Fruit fly (Drosophila melanogaster) whole organism, embryonic: ENCODE measurements around the gene CG31213.

Experiments used
- Atf3 ChIP-seq: fragments of 200-800 bp; sonication (Bioruptor generic); optimal IDR thresholded peaks from 3 replicates; lab custom pipeline; 2016; ENCODE audit warnings: missing biosample characterization, missing genetic modification characterization
- CG1024 ChIP-seq: fragments of 200-800 bp; sonication (Bioruptor generic); IDR thresholded peaks from 2 replicates; pipeline ENCODE4 v1.3.6; 2022; ENCODE audit warnings: missing biosample characterization, missing genetic modification characterization
- CG12299 ChIP-seq: fragments of 200-800 bp; sonication (Bioruptor generic); optimal IDR thresholded peaks from 2 replicates; lab custom pipeline; 2018; ENCODE audit warnings: missing biosample characterization, mild to moderate bottlenecking, missing genetic modification characterization
- CG1233 ChIP-seq: fragments of 200-800 bp; sonication (Bioruptor generic); optimal IDR thresholded peaks from 4 replicates; lab custom pipeline; 2018; ENCODE audit warnings: missing biosample characterization, mild to moderate bottlenecking, missing genetic modification characterization
- CG12659 ChIP-seq: fragments of 200-800 bp; sonication (Bioruptor generic); optimal IDR thresholded peaks from 3 replicates; lab custom pipeline; 2017; ENCODE audit warnings: mild to moderate bottlenecking, missing biosample characterization, missing genetic modification reagents, missing genetic modification characterization
- CG12769 ChIP-seq: fragments of 200-800 bp; sonication (Bioruptor generic); optimal IDR thresholded peaks from 2 replicates; lab custom pipeline; 2019; ENCODE audit warnings: missing biosample characterization, mild to moderate bottlenecking, missing genetic modification characterization, moderate library complexity
- CG13287 ChIP-seq: fragments of 200-800 bp; sonication (Bioruptor generic); IDR thresholded peaks from 2 replicates; pipeline ENCODE4 v1.3.6; 2022; ENCODE audit warnings: missing biosample characterization, missing genetic modification characterization; ENCODE audit not compliant: partially characterized antibody
- CG14860 ChIP-seq: fragments of 200-800 bp; sonication (Bioruptor generic); IDR thresholded peaks from 3 replicates; pipeline ENCODE4 v1.3.6; 2022; ENCODE audit warnings: missing biosample characterization, missing genetic modification characterization; ENCODE audit not compliant: partially characterized antibody
- CG14965 ChIP-seq: fragments of 200-800 bp; sonication (Bioruptor generic); optimal IDR thresholded peaks from 2 replicates; lab custom pipeline; 2016; ENCODE audit warnings: missing biosample characterization, missing genetic modification characterization, borderline replicate concordance
- CG2202 ChIP-seq: fragments of 200-800 bp; sonication (Bioruptor generic); optimal IDR thresholded peaks from 2 replicates; lab custom pipeline; 2018; ENCODE audit warnings: missing biosample characterization, mild to moderate bottlenecking, missing genetic modification characterization
- CG31224 ChIP-seq: fragments of 200-800 bp; sonication (Bioruptor generic); IDR thresholded peaks from 2 replicates; pipeline ENCODE4 v1.3.6; 2022; ENCODE audit warnings: missing biosample characterization, missing genetic modification characterization
- CG4282 ChIP-seq: fragments of 200-800 bp; sonication (Bioruptor generic); optimal IDR thresholded peaks from 2 replicates; lab custom pipeline; 2016; ENCODE audit warnings: missing biosample characterization, missing genetic modification characterization
- CG4707 ChIP-seq: fragments of 200-800 bp; sonication (Bioruptor generic); optimal IDR thresholded peaks from 2 replicates; lab custom pipeline; 2018; ENCODE audit warnings: missing biosample characterization, mild to moderate bottlenecking, missing genetic modification characterization, moderate library complexity
- CG6272 ChIP-seq: fragments of 200-800 bp; sonication (Bioruptor generic); IDR thresholded peaks from 2 replicates; pipeline ENCODE4 v1.3.6; 2022; ENCODE audit warnings: missing biosample characterization, missing genetic modification characterization
- CG6765 ChIP-seq: fragments of 200-800 bp; sonication (Bioruptor generic); optimal IDR thresholded peaks from 3 replicates; lab custom pipeline; 2017; ENCODE audit warnings: missing biosample characterization, mild to moderate bottlenecking, missing genetic modification characterization
- CG6854 ChIP-seq: fragments of 200-800 bp; sonication (Bioruptor generic); optimal IDR thresholded peaks from 3 replicates; lab custom pipeline; 2017; ENCODE audit warnings: missing biosample characterization, mild to moderate bottlenecking, missing genetic modification characterization
- CG7271 ChIP-seq: fragments of 200-800 bp; sonication (Bioruptor generic); optimal IDR thresholded peaks from 2 replicates; lab custom pipeline; 2018; ENCODE audit warnings: missing biosample characterization, mild to moderate bottlenecking, missing genetic modification characterization, moderate library complexity
- CG8478 ChIP-seq: fragments of >200 bp; optimal IDR thresholded peaks from 2 replicates; lab custom pipeline; 2018
- CG8765 ChIP-seq: fragments of 200-800 bp; sonication (Bioruptor generic); IDR thresholded peaks from 2 replicates; pipeline ENCODE4 v1.3.6; 2022; ENCODE audit warnings: missing biosample characterization, missing genetic modification characterization
- CG8924 ChIP-seq: fragments of 200-800 bp; optimal IDR thresholded peaks from 3 replicates; lab custom pipeline; 2019; ENCODE audit warnings: missing biosample characterization, mild to moderate bottlenecking, missing genetic modification characterization, moderate library complexity
- CG9215 ChIP-seq: fragments of 200-800 bp; sonication (Bioruptor generic); IDR thresholded peaks from 2 replicates; pipeline ENCODE4 v1.3.6; 2022; ENCODE audit warnings: missing biosample characterization, missing genetic modification characterization
- CG9817 ChIP-seq: fragments of 200-800 bp; sonication (Bioruptor generic); optimal IDR thresholded peaks from 2 replicates; lab custom pipeline; 2018; ENCODE audit warnings: missing biosample characterization, mild to moderate bottlenecking, missing genetic modification characterization, moderate library complexity
- H2.0 ChIP-seq: fragments of 200-800 bp; sonication (Bioruptor generic); IDR thresholded peaks from 2 replicates; pipeline ENCODE4 v1.3.6; 2022; ENCODE audit warnings: missing biosample characterization, missing genetic modification characterization
- HLH54F ChIP-seq: fragments of 200-800 bp; sonication (Bioruptor generic); optimal IDR thresholded peaks from 3 replicates; lab custom pipeline; 2016; ENCODE audit warnings: missing biosample characterization, missing genetic modification characterization
- Hr78 ChIP-seq, 2 experiments: fragments of 200-800 bp in 1 of 2; fragments of >200 bp in 1 of 2; sonication (Bioruptor generic) in 1 of 2; optimal IDR thresholded peaks; 2 replicates each; lab custom pipeline; 2017 to 2019; ENCODE audit warnings: missing biosample characterization in 2 of 2, missing genetic modification characterization in 2 of 2, mild to moderate bottlenecking in 1 of 2, moderate library complexity in 1 of 2
- MBD-R2 ChIP-seq: fragments of 200-800 bp; sonication (Bioruptor generic); IDR thresholded peaks from 2 replicates; pipeline ENCODE4 v1.3.6; 2022; ENCODE audit warnings: missing biosample characterization, missing genetic modification characterization
- Oli ChIP-seq: fragments of 200-800 bp; sonication (Bioruptor generic); optimal IDR thresholded peaks from 2 replicates; lab custom pipeline; 2018; ENCODE audit warnings: missing biosample characterization, mild to moderate bottlenecking, missing genetic modification characterization, moderate library complexity
- Side ChIP-seq: fragments of 200-800 bp; sonication (Bioruptor generic); optimal IDR thresholded peaks from 2 replicates; lab custom pipeline; 2016; ENCODE audit warnings: missing biosample characterization, missing genetic modification characterization
- Xbp1 ChIP-seq: fragments of 200-800 bp; sonication (Bioruptor generic); optimal IDR thresholded peaks from 3 replicates; lab custom pipeline; 2016; ENCODE audit warnings: missing biosample characterization, mild to moderate bottlenecking, missing genetic modification characterization
- Xrp1 ChIP-seq: fragments of 200-800 bp; sonication (Bioruptor generic); IDR thresholded peaks from 2 replicates; pipeline ENCODE4 v1.3.6; 2022; ENCODE audit warnings: missing biosample characterization, missing genetic modification characterization
- abd-A ChIP-seq: fragments of 200-800 bp; sonication (Bioruptor generic); optimal IDR thresholded peaks from 3 replicates; lab custom pipeline; 2019; ENCODE audit warnings: missing biosample characterization, mild to moderate bottlenecking, missing genetic modification characterization, moderate library complexity
- az2 ChIP-seq: fragments of 200-800 bp; sonication (Bioruptor generic); optimal IDR thresholded peaks from 3 replicates; lab custom pipeline; 2016; ENCODE audit warnings: missing biosample characterization, missing genetic modification characterization
- bigmax ChIP-seq: fragments of 200-800 bp; sonication (Bioruptor generic); optimal IDR thresholded peaks from 2 replicates; lab custom pipeline; 2018; ENCODE audit warnings: missing biosample characterization, mild to moderate bottlenecking, missing genetic modification characterization
- bowl ChIP-seq: fragments of 200-800 bp; sonication (Bioruptor generic); IDR thresholded peaks from 2 replicates; pipeline ENCODE4 v1.3.6; 2022; ENCODE audit warnings: missing biosample characterization, missing genetic modification characterization
- chn ChIP-seq: fragments of 200-800 bp; sonication (Bioruptor generic); optimal IDR thresholded peaks from 2 replicates; lab custom pipeline; 2016; ENCODE audit warnings: missing biosample characterization, missing genetic modification characterization
- dan ChIP-seq: fragments of 200-800 bp; sonication (Bioruptor generic); IDR thresholded peaks from 2 replicates; pipeline ENCODE4 v1.3.6; 2022; ENCODE audit warnings: missing biosample characterization, missing genetic modification characterization
- fd64A ChIP-seq: fragments of 200-800 bp; sonication (Bioruptor generic); optimal IDR thresholded peaks from 3 replicates; lab custom pipeline; 2018; ENCODE audit warnings: missing biosample characterization, mild to moderate bottlenecking, missing genetic modification characterization
- fu2 ChIP-seq: fragments of 200-800 bp; sonication (Bioruptor generic); optimal IDR thresholded peaks from 2 replicates; lab custom pipeline; 2016; ENCODE audit warnings: missing biosample characterization, missing genetic modification characterization
- ham ChIP-seq: fragments of 200-800 bp; sonication (Bioruptor generic); IDR thresholded peaks from 2 replicates; pipeline ENCODE4 v1.3.6; 2022; ENCODE audit warnings: missing biosample characterization, missing genetic modification characterization
- knrl ChIP-seq: fragments of 200-800 bp; sonication (Bioruptor generic); IDR thresholded peaks from 3 replicates; pipeline ENCODE4 v1.3.6; 2022; ENCODE audit warnings: missing biosample characterization, missing genetic modification characterization; ENCODE audit not compliant: partially characterized antibody
- lab ChIP-seq: fragments of 200-800 bp; sonication (Bioruptor generic); optimal IDR thresholded peaks from 3 replicates; lab custom pipeline; 2017; ENCODE audit warnings: missing biosample characterization, missing genetic modification characterization, mild to moderate bottlenecking, moderate library complexity, missing genetic modification reagents
- lola ChIP-seq, 3 experiments: fragments of >200 bp in 2 of 3; fragments of 200-800 bp in 1 of 3; sonication (Bioruptor generic) in 1 of 3; optimal IDR thresholded peaks; 2 replicates each; lab custom pipeline; 2017 to 2019; ENCODE audit warnings: missing biosample characterization in 3 of 3, missing genetic modification characterization in 3 of 3, mild to moderate bottlenecking in 1 of 3, moderate library complexity in 1 of 3
- nerfin-1 ChIP-seq: fragments of 200-800 bp; sonication (Bioruptor generic); optimal IDR thresholded peaks from 3 replicates; lab custom pipeline; 2019; ENCODE audit warnings: missing biosample characterization, mild to moderate bottlenecking, missing genetic modification characterization, moderate library complexity
- onecut ChIP-seq: fragments of 200-800 bp; sonication (Bioruptor generic); IDR thresholded peaks from 2 replicates; pipeline ENCODE4 v1.3.6; 2022; ENCODE audit warnings: missing biosample characterization, missing genetic modification characterization
- pan ChIP-seq, 4 experiments: fragments of >200 bp in 3 of 4; fragments of 200-800 bp in 1 of 4; sonication (Bioruptor generic) in 1 of 4; optimal IDR thresholded peaks in 3 of 4; IDR thresholded peaks in 1 of 4; 2 replicates each; pipeline versions ENCODE4 v1.3.6 to Lab custom; 2017 to 2022; ENCODE audit warnings: missing biosample characterization in 2 of 4, missing genetic modification characterization in 2 of 4, mixed read lengths in 1 of 4
- tup ChIP-seq: fragments of 200-800 bp; sonication (Bioruptor generic); optimal IDR thresholded peaks from 2 replicates; lab custom pipeline; 2016; ENCODE audit warnings: missing biosample characterization, mild to moderate bottlenecking, missing genetic modification characterization, moderate library complexity
- unpg ChIP-seq: fragments of 200-800 bp; sonication (Bioruptor generic); optimal IDR thresholded peaks from 3 replicates; lab custom pipeline; 2018; ENCODE audit warnings: missing biosample characterization, mild to moderate bottlenecking, missing genetic modification characterization, moderate library complexity
- vfl ChIP-seq: fragments of 200-800 bp; sonication (Bioruptor generic); optimal IDR thresholded peaks from 2 replicates; lab custom pipeline; 2016; ENCODE audit warnings: missing biosample characterization, missing genetic modification characterization

CG31213 gene

dm6 chr3R:20021152-20021769, 48.6 kb downstream of the CG31213 start, which contains the start of the genes PIG-L and psidin (continued):
- TF ChIP-seq CG1024 (GFP tag; lab: Robert Waterston, UW) (peak; percentile 29; the same call in 1 of the 2 replicates), dan (GFP tag; lab: Robert Waterston, UW) (no peak), ham (GFP tag; lab: Robert Waterston, UW) (no peak), az2 (GFP tag; lab: Kevin White, UChicago) (peak; percentile 88), CG12659 (GFP tag; lab: Kevin White, UChicago) (peak; percentile 90), bowl (GFP tag; lab: Robert Waterston, UW) (0 out of 2 replicates have a peak, but pooled peaks have one; percentile 23), fu2 (GFP tag; lab: Kevin White, UChicago) (peak; percentile 84), CG8924 (peak; percentile 85), CG4707 (GFP tag; lab: Kevin White, UChicago) (no peak), HLH54F (GFP tag; lab: Kevin White, UChicago) (peak; percentile 85), CG14860 (GFP tag; lab: Robert Waterston, UW) (peak; percentile 95), CG8765 (GFP tag; lab: Robert Waterston, UW) (peak; percentile 58), bigmax (peak; percentile 2), Xrp1 (GFP tag; lab: Robert Waterston, UW) (peak; percentile 53; the same call in 1 of the 2 replicates), CG31224 (no peak; the same call in 1 of the 2 replicates), lab (GFP tag; lab: Kevin White, UChicago) (no peak), CG14965 (no peak), tup (no peak), CG1233 (GFP tag; lab: Kevin White, UChicago) (peak; percentile 69), Xbp1 (GFP tag; lab: Kevin White, UChicago) (peak; percentile 88), nerfin-1 (tag; lab: Kevin White, UChicago) (peak; percentile 85), CG2202 (tag; lab: Kevin White, UChicago) (peak; percentile 52), CG9215 (GFP tag; lab: Robert Waterston, UW) (peak; percentile 82), Side (peak; percentile 40), CG13287 (GFP tag; lab: Robert Waterston, UW) (peak; percentile 96), fd64A (GFP tag; lab: Kevin White, UChicago) (no peak), vfl (GFP tag; lab: Kevin White, UChicago) (peak; percentile 46), knrl (peak; percentile 97), CG9817 (tag; lab: Kevin White, UChicago) (peak; percentile 84), CG7271 (tag; lab: Kevin White, UChicago) (no peak), CG6272 (peak; percentile 60), chn (GFP tag; lab: Kevin White, UChicago) (peak; percentile 84), CG4282 (GFP tag; lab: Kevin White, UChicago) (peak; percentile 3), pan (optimal IDR thresholded peaks at IDR 0.05; lab: Kevin White, UChicago) (no peak), pan (GFP tag; optimal IDR thresholded peaks at IDR 0.05 in 1 of 2, IDR thresholded peaks at IDR 0.05 in 1 of 2) (peak in 1 of 2 experiments; percentile 45), Oli (tag; lab: Kevin White, UChicago) (peak; percentile 82), H2.0 (GFP tag; lab: Robert Waterston, UW) (peak; percentile 59), CG12299 (tag; lab: Kevin White, UChicago) (peak; percentile 73), Atf3 (peak; percentile 61), abd-A (no peak), onecut (peak; percentile 43; the same call in 1 of the 2 replicates), lola (GFP tag; optimal IDR thresholded peaks at IDR 0.05; lab: Kevin White, UChicago) (peak in 1 of 3 experiments; percentile 93), MBD-R2 (GFP tag; lab: Robert Waterston, UW) (peak; percentile 91), CG6854 (GFP tag; lab: Kevin White, UChicago) (no peak), Hr78 (GFP tag; optimal IDR thresholded peaks at IDR 0.05; lab: Kevin White, UChicago) (no peak), CG6765 (GFP tag; lab: Kevin White, UChicago) (no peak), CG8478 (lab: Kevin White, UChicago) (no peak), CG12769 (tag; lab: Kevin White, UChicago) (no peak), unpg (GFP tag; lab: Kevin White, UChicago) (peak; percentile 74)
